Worm (Caenorhabditis elegans) whole organism, young adult: Measurements from ENCODE around the gene F20D6.12.

Experiments
- B0035.1 ChIP-seq: sonication (generic microtip); optimal IDR thresholded peaks from 2 replicates; lab custom pipeline; 2016; ENCODE audit warnings: missing genetic modification characterization, mild to moderate bottlenecking, missing compliant biosample characterization, missing genotype, missing genetic modification reagents
- B0336.3 ChIP-seq: fragments of 200-800 bp; sonication (Bioruptor generic); IDR thresholded peaks from 2 replicates; pipeline ENCODE4 v1.3.6; 2022; ENCODE audit warnings: missing genetic modification characterization, missing compliant biosample characterization
- D2030.7 ChIP-seq: fragments of 200-800 bp; sonication (Bioruptor generic); IDR thresholded peaks from 2 replicates; pipeline ENCODE4 v1.3.6; 2022; ENCODE audit warnings: missing genetic modification reagents, missing genetic modification characterization, missing compliant biosample characterization
- F37B4.10 ChIP-seq: fragments of 200-800 bp; sonication (Bioruptor generic); IDR thresholded peaks from 2 replicates; pipeline ENCODE4 v1.3.6; 2022; ENCODE audit warnings: missing genetic modification characterization, missing compliant biosample characterization
- F39B2.1 ChIP-seq: fragments of 200-800 bp; sonication (Bioruptor generic); IDR thresholded peaks from 2 replicates; pipeline ENCODE4 v1.3.6; 2022; ENCODE audit warnings: missing genetic modification reagents, missing genetic modification characterization, missing compliant biosample characterization
- K12H6.12 ChIP-seq: fragments of 200-800 bp; sonication (Bioruptor generic); optimal IDR thresholded peaks from 2 replicates; lab custom pipeline; 2018; ENCODE audit warnings: mild to moderate bottlenecking, missing genetic modification characterization, missing compliant biosample characterization
- T26A5.8 ChIP-seq: sonication (generic microtip); optimal IDR thresholded peaks from 2 replicates; lab custom pipeline; 2016; ENCODE audit warnings: missing genetic modification characterization, missing compliant biosample characterization
- Y95B8A.8 ChIP-seq: fragments of 200-800 bp; sonication (Bioruptor generic); IDR thresholded peaks from 2 replicates; pipeline ENCODE4 v1.3.6; 2022; ENCODE audit warnings: missing genetic modification reagents, missing genetic modification characterization, missing compliant biosample characterization
- ama-1 ChIP-seq, 3 experiments: fragments of 150-350 bp in 1 of 3; sonication (generic microtip) in 2 of 3; optimal IDR thresholded peaks; 2 replicates each; lab custom pipeline; 2014 to 2018; ENCODE audit warnings: missing biosample characterization in 2 of 3, missing genetic modification characterization in 2 of 3, missing genetic modification reagents in 2 of 3
- athp-1 ChIP-seq: sonication (generic microtip); optimal IDR thresholded peaks from 2 replicates; lab custom pipeline; 2017; ENCODE audit warnings: mild to moderate bottlenecking, missing genetic modification characterization, missing compliant biosample characterization
- attf-3 ChIP-seq: fragments of 200-800 bp; sonication (Bioruptor generic); conservative IDR thresholded peaks from 2 replicates; pipeline ENCODE4 v1.3.6; 2022; ENCODE audit warnings: missing genetic modification reagents, missing genetic modification characterization, missing compliant biosample characterization
- attf-6 ChIP-seq: fragments of 200-800 bp; sonication (Bioruptor generic); IDR thresholded peaks from 2 replicates; pipeline ENCODE4 v1.3.6; 2022; ENCODE audit warnings: missing genetic modification reagents, missing genetic modification characterization, missing compliant biosample characterization
- bed-1 ChIP-seq: fragments of 200-800 bp; sonication (Bioruptor generic); IDR thresholded peaks from 2 replicates; pipeline ENCODE4 v1.3.6; 2022; ENCODE audit warnings: missing genetic modification reagents, missing genetic modification characterization, missing compliant biosample characterization
- cebp-1 ChIP-seq, 2 experiments: fragments of 200-800 bp in 1 of 2; sonication (Bioruptor generic) in 1 of 2; sonication (generic microtip) in 1 of 2; IDR thresholded peaks in 1 of 2; optimal IDR thresholded peaks in 1 of 2; 2 replicates each; pipeline versions ENCODE4 v1.3.6 to Lab custom; 2017 to 2022; ENCODE audit warnings: missing compliant biosample characterization in 2 of 2, missing genetic modification characterization in 2 of 2, mild to moderate bottlenecking in 1 of 2, missing genetic modification reagents in 1 of 2, moderate library complexity in 1 of 2
- cebp-2 ChIP-seq: fragments of 200-800 bp; sonication (Bioruptor generic); IDR thresholded peaks from 2 replicates; pipeline ENCODE4 v1.3.6; 2022; ENCODE audit warnings: missing genetic modification characterization, missing compliant biosample characterization
- ceh-79 ChIP-seq: sonication (generic microtip); optimal IDR thresholded peaks from 2 replicates; lab custom pipeline; 2017; ENCODE audit warnings: mild to moderate bottlenecking, missing genetic modification characterization, missing compliant biosample characterization
- chd-7 ChIP-seq: sonication (generic microtip); optimal IDR thresholded peaks from 2 replicates; lab custom pipeline; 2016; ENCODE audit warnings: mild to moderate bottlenecking, missing genetic modification characterization, moderate library complexity, missing compliant biosample characterization
- dpff-1 ChIP-seq: sonication (generic microtip); optimal IDR thresholded peaks from 2 replicates; lab custom pipeline; 2017; ENCODE audit warnings: mild to moderate bottlenecking, missing genetic modification characterization, missing compliant biosample characterization
- dpl-1 ChIP-seq: fragments of 150-350 bp; optimal IDR thresholded peaks from 2 replicates; lab custom pipeline; 2014; ENCODE audit warnings: missing biosample characterization, missing genetic modification reagents, missing genetic modification characterization
- egl-44 ChIP-seq: fragments of 200-800 bp; sonication (Bioruptor generic); IDR thresholded peaks from 2 replicates; pipeline ENCODE4 v1.3.6; 2022; ENCODE audit warnings: missing genetic modification reagents, missing genetic modification characterization, missing compliant biosample characterization
- ekl-4 ChIP-seq: fragments of 200-800 bp; sonication (Bioruptor generic); IDR thresholded peaks from 2 replicates; pipeline ENCODE4 v1.3.6; 2022; ENCODE audit warnings: missing genetic modification reagents, missing genetic modification characterization, missing compliant biosample characterization
- fkh-3 ChIP-seq: sonication (generic microtip); optimal IDR thresholded peaks from 2 replicates; lab custom pipeline; 2016; ENCODE audit warnings: mild to moderate bottlenecking, missing genetic modification characterization, missing compliant biosample characterization
- gei-17 ChIP-seq: fragments of 200-800 bp; sonication (Bioruptor generic); optimal IDR thresholded peaks from 2 replicates; lab custom pipeline; 2018; ENCODE audit warnings: mild to moderate bottlenecking, missing genetic modification characterization, missing compliant biosample characterization
- him-1 ChIP-seq: sonication (generic microtip); optimal IDR thresholded peaks from 2 replicates; lab custom pipeline; 2016; ENCODE audit warnings: missing genotype, missing genetic modification reagents, missing genetic modification characterization, missing compliant biosample characterization
- hrde-1 ChIP-seq: sonication (generic microtip); optimal IDR thresholded peaks from 2 replicates; lab custom pipeline; 2016; ENCODE audit warnings: missing genetic modification characterization, mild to moderate bottlenecking, missing compliant biosample characterization, moderate library complexity, missing genotype, missing genetic modification reagents, borderline replicate concordance
- hsf-1 ChIP-seq: fragments of 200-800 bp; sonication (Bioruptor generic); IDR thresholded peaks from 2 replicates; pipeline ENCODE4 v1.3.6; 2022; ENCODE audit warnings: missing genetic modification reagents, missing genetic modification characterization, missing compliant biosample characterization
- lin-26 ChIP-seq: fragments of 200-800 bp; sonication (Bioruptor generic); IDR thresholded peaks from 2 replicates; pipeline ENCODE4 v1.3.6; 2022; ENCODE audit warnings: missing genetic modification reagents, missing genetic modification characterization, missing compliant biosample characterization
- lin-35 ChIP-seq, 3 experiments: fragments of 150-350 bp in 2 of 3; sonication (generic microtip) in 1 of 3; optimal IDR thresholded peaks; 2 replicates each; lab custom pipeline; 2014 to 2018; ENCODE audit warnings: missing biosample characterization in 3 of 3, missing genetic modification characterization in 3 of 3, missing genetic modification reagents in 3 of 3
- lsl-1 ChIP-seq: fragments of 200-800 bp; sonication (Bioruptor generic); optimal IDR thresholded peaks from 2 replicates; lab custom pipeline; 2018; ENCODE audit warnings: mild to moderate bottlenecking, missing genetic modification characterization, moderate library complexity, missing compliant biosample characterization
- lsy-27 ChIP-seq: sonication (generic microtip); optimal IDR thresholded peaks from 2 replicates; lab custom pipeline; 2017; ENCODE audit warnings: missing genetic modification characterization, mild to moderate bottlenecking, missing compliant biosample characterization, antibody characterized with exemption, missing genotype, borderline replicate concordance; ENCODE audit not compliant: insufficient read depth
- madf-6 ChIP-seq: fragments of 200-800 bp; sonication (Bioruptor generic); IDR thresholded peaks from 2 replicates; pipeline ENCODE4 v1.3.6; 2022; ENCODE audit warnings: missing genetic modification reagents, missing genetic modification characterization, missing compliant biosample characterization
- madf-8 ChIP-seq: fragments of 200-800 bp; sonication (Bioruptor generic); conservative IDR thresholded peaks from 2 replicates; pipeline ENCODE4 v1.3.6; 2022; ENCODE audit warnings: missing genetic modification reagents, missing genetic modification characterization, missing compliant biosample characterization
- mes-4 ChIP-seq: sonication (generic microtip); optimal IDR thresholded peaks from 2 replicates; lab custom pipeline; 2016; ENCODE audit warnings: missing genotype, missing genetic modification characterization, missing compliant biosample characterization
- nfyb-1 ChIP-seq: fragments of 200-800 bp; sonication (Bioruptor generic); IDR thresholded peaks from 2 replicates; pipeline ENCODE4 v1.3.6; 2022; ENCODE audit warnings: missing genetic modification reagents, missing genetic modification characterization, missing compliant biosample characterization
- rcor-1 ChIP-seq: fragments of 200-800 bp; sonication (Bioruptor generic); IDR thresholded peaks from 2 replicates; pipeline ENCODE4 v1.3.6; 2022; ENCODE audit warnings: missing genetic modification reagents, missing genetic modification characterization, missing compliant biosample characterization
- snpc-4 ChIP-seq, 5 experiments: fragments of 150-350 bp in 1 of 5; sonication (generic microtip) in 4 of 5; optimal IDR thresholded peaks; 2 replicates each; lab custom pipeline; 2014 to 2018; ENCODE audit warnings: missing genetic modification characterization in 5 of 5, missing biosample characterization in 3 of 5, antibody characterized with exemption in 2 of 5, mild to moderate bottlenecking in 2 of 5, missing compliant biosample characterization in 2 of 5, missing genotype in 2 of 5, moderate library complexity in 2 of 5, missing genetic modification reagents in 1 of 5
- tbx-9 ChIP-seq: sonication (generic microtip); optimal IDR thresholded peaks from 2 replicates; lab custom pipeline; 2016; ENCODE audit warnings: borderline replicate concordance, missing genetic modification characterization, inconsistent platforms, missing compliant biosample characterization
- unc-130 ChIP-seq: sonication (generic microtip); optimal IDR thresholded peaks from 2 replicates; lab custom pipeline; 2016; ENCODE audit warnings: missing genetic modification reagents, missing genetic modification characterization, missing compliant biosample characterization
- ztf-22 ChIP-seq: fragments of 200-800 bp; sonication (Bioruptor generic); optimal IDR thresholded peaks from 2 replicates; lab custom pipeline; 2018; ENCODE audit warnings: mild to moderate bottlenecking, missing genetic modification characterization, moderate library complexity, missing compliant biosample characterization
- ztf-25 ChIP-seq: fragments of 200-800 bp; sonication (Bioruptor generic); IDR thresholded peaks from 2 replicates; pipeline ENCODE4 v1.3.6; 2022; ENCODE audit warnings: missing genetic modification reagents, missing genetic modification characterization, missing compliant biosample characterization

F20D6.12 gene

DNA sequence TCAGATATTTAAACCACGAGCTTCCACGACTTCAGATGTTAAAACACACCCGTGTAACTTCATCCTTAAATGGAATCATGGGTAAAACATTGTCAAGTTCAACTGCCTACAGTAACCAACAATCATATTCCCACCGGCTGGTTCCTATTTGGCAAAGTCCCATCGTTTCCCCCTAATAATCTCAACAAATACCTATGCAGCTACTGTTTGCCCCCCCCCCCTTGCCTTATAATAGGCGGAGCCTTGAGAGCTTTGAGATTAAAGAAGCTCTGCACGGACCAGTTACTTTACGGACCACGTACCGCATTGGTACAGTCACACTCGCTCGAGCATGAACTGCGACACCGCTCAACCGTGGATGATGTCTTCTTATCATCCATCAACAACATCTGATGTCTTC, 34.7 kb upstream of the F20D6.12 start, which contains the start of gene pax-1:
Gene pax-1, plus strand, starts transcription at position 301 of the 400 bp plus-strand sequence.
- TF ChIP-seq K12H6.12 (tag; lab: Kevin White, UChicago) (no peak), gei-17 (GFP tag; lab: Kevin White, UChicago) (no peak), T26A5.8 (tag; lab: Kevin White, UChicago) (no peak), ama-1 (optimal IDR thresholded peaks at IDR 0.05; lab: Kevin White, UChicago) (no peak), ama-1 (GFP tag; optimal IDR thresholded peaks at IDR 0.05; lab: Kevin White, UChicago) (no peak), madf-8 (GFP tag; lab: Robert Waterston, UW) (no peak), mes-4 (tag; lab: Kevin White, UChicago) (no peak), rcor-1 (GFP tag; lab: Robert Waterston, UW) (no peak), dpl-1 (GFP tag; lab: Kevin White, UChicago) (no peak), dpff-1 (tag; lab: Kevin White, UChicago) (no peak), fkh-3 (tag; lab: Kevin White, UChicago) (no peak), attf-3 (GFP tag; lab: Robert Waterston, UW) (no peak), tbx-9 (no peak), cebp-1 (GFP tag; IDR thresholded peaks at IDR 0.05; lab: Robert Waterston, UW) (no peak), cebp-1 (tag; optimal IDR thresholded peaks at IDR 0.05; lab: Kevin White, UChicago) (no peak), lsy-27 (tag; lab: Kevin White, UChicago) (no peak), ztf-22 (GFP tag; lab: Kevin White, UChicago) (no peak), egl-44 (GFP tag; lab: Robert Waterston, UW) (no peak), bed-1 (GFP tag; lab: Robert Waterston, UW) (no peak), hrde-1 (no peak)
- TF ChIP-seq, all 124 proteins: peak for 0

DNA sequence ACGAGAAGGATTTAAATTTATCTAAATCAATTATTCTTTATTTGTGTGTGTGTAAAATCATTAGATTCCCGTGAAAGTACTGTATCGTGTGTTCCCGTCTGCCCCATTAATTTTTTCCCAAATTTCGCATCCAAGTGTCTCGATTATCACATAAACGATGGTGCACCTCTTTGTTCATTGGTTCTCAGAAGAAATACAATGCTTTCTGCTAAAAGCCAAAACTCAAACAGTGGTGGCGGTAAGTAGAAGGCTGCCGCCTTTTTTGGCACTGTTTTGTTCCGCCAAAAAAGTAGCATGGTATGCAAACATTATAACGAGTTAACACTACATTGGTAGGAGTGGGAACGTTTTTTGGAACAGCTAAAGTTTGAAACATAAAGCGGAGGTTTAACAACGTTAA, 33.5 kb upstream of the F20D6.12 start:
- TF ChIP-seq snpc-4 (GFP tag; optimal IDR thresholded peaks at IDR 0.05; lab: Kevin White, UChicago): no peak
- peak in 1 of 4 experiments; percentile 15 for TF ChIP-seq snpc-4 (tag; optimal IDR thresholded peaks at IDR 0.05; lab: Kevin White, UChicago)
- TF ChIP-seq ceh-79 (tag; lab: Kevin White, UChicago): peak; percentile 28
- TF ChIP-seq hsf-1 (GFP tag; lab: Robert Waterston, UW): peak; percentile 72; the same call in 1 of the 2 replicates
- no peak for TF ChIP-seq lin-35 (GFP tag; optimal IDR thresholded peaks at IDR 0.05; lab: Kevin White, UChicago)
- TF ChIP-seq nfyb-1 (GFP tag; lab: Robert Waterston, UW): 0 out of 2 replicates have a peak, but pooled peaks have one; percentile 53
- TF ChIP-seq cebp-2 (GFP tag; lab: Robert Waterston, UW): 0 out of 2 replicates have a peak, but pooled peaks have one; percentile 57
- TF ChIP-seq chd-7 (tag; lab: Kevin White, UChicago): no peak
- TF ChIP-seq F39B2.1 (GFP tag; lab: Robert Waterston, UW): no peak
- TF ChIP-seq lsl-1: peak; percentile 10
- peak; percentile 43 for TF ChIP-seq athp-1
- 0 out of 2 replicates have a peak, but pooled peaks have one; percentile 33 for TF ChIP-seq ekl-4
- TF ChIP-seq hrde-1: peak; percentile 80
- peak; percentile 17 for TF ChIP-seq unc-130 (GFP tag; lab: Kevin White, UChicago)
- no peak for TF ChIP-seq Y95B8A.8 (GFP tag; lab: Robert Waterston, UW)
- no peak for TF ChIP-seq B0035.1 (tag; lab: Kevin White, UChicago)
- peak; percentile 28; the same call in 1 of the 2 replicates for TF ChIP-seq D2030.7 (GFP tag; lab: Robert Waterston, UW)
- peak; percentile 64; the same call in 1 of the 2 replicates for TF ChIP-seq lin-26
- TF ChIP-seq F37B4.10 (GFP tag; lab: Robert Waterston, UW): 0 out of 2 replicates have a peak, but pooled peaks have one; percentile 19
- peak; percentile 75 for TF ChIP-seq B0336.3 (GFP tag; lab: Robert Waterston, UW)
- TF ChIP-seq ztf-25 (GFP tag; lab: Robert Waterston, UW): 0 out of 2 replicates have a peak, but pooled peaks have one; percentile 63
- peak; percentile 36 for TF ChIP-seq him-1 (tag; lab: Kevin White, UChicago)
- TF ChIP-seq madf-6: peak; percentile 36; the same call in 1 of the 2 replicates
- TF ChIP-seq attf-6 (GFP tag; lab: Robert Waterston, UW): peak; percentile 62; the same call in 1 of the 2 replicates
- TF ChIP-seq, all 124 proteins: peak for 18
